Worm (Caenorhabditis elegans) whole organism, young adult: Measurements from ENCODE around the gene tomm-40.

Experiments
- ama-1 ChIP-seq, 3 experiments: fragments of 150-350 bp in 1 of 3; sonication (generic microtip) in 2 of 3; optimal IDR thresholded peaks; 2 replicates each; lab custom pipeline; 2014 to 2018; ENCODE audit warnings: missing biosample characterization in 2 of 3, missing genetic modification characterization in 2 of 3, missing genetic modification reagents in 2 of 3
- ccch-3 ChIP-seq: fragments of 200-800 bp; sonication (Bioruptor generic); optimal IDR thresholded peaks from 2 replicates; lab custom pipeline; 2018; ENCODE audit warnings: mild to moderate bottlenecking, missing genetic modification characterization, missing compliant biosample characterization
- nfya-1 ChIP-seq: sonication (generic microtip); optimal IDR thresholded peaks from 2 replicates; lab custom pipeline; 2017; ENCODE audit warnings: antibody characterized with exemption, missing compliant biosample characterization, missing genetic modification characterization, borderline replicate concordance; ENCODE audit not compliant: insufficient read depth
- rec-8 ChIP-seq, 2 experiments: sonication (generic microtip); optimal IDR thresholded peaks; 2 replicates each; lab custom pipeline; 2016; ENCODE audit warnings: mild to moderate bottlenecking in 2 of 2, missing genetic modification characterization in 2 of 2, missing genetic modification reagents in 2 of 2, missing genotype in 2 of 2, missing biosample characterization in 1 of 2, missing compliant biosample characterization in 1 of 2, moderate library complexity in 1 of 2
- snpc-4 ChIP-seq, 5 experiments: fragments of 150-350 bp in 1 of 5; sonication (generic microtip) in 4 of 5; optimal IDR thresholded peaks; 2 replicates each; lab custom pipeline; 2014 to 2018; ENCODE audit warnings: missing genetic modification characterization in 5 of 5, missing biosample characterization in 3 of 5, antibody characterized with exemption in 2 of 5, mild to moderate bottlenecking in 2 of 5, missing compliant biosample characterization in 2 of 5, missing genotype in 2 of 5, moderate library complexity in 2 of 5, missing genetic modification reagents in 1 of 5
- ztf-18 ChIP-seq: sonication (generic microtip); optimal IDR thresholded peaks from 2 replicates; lab custom pipeline; 2016; ENCODE audit warnings: missing genotype, mild to moderate bottlenecking, missing genetic modification characterization, missing compliant biosample characterization

- TF ChIP-seq ccch-3 (GFP tag; lab: Kevin White, UChicago) (no peak), snpc-4 (GFP tag; optimal IDR thresholded peaks at IDR 0.05; lab: Kevin White, UChicago) (no peak), snpc-4 (tag; optimal IDR thresholded peaks at IDR 0.05; lab: Kevin White, UChicago) (no peak), ama-1 (optimal IDR thresholded peaks at IDR 0.05; lab: Kevin White, UChicago) (no peak), ama-1 (GFP tag; optimal IDR thresholded peaks at IDR 0.05; lab: Kevin White, UChicago) (no peak), nfya-1 (tag; lab: Kevin White, UChicago) (no peak), rec-8 (tag; optimal IDR thresholded peaks at IDR 0.05; lab: Kevin White, UChicago) (no peak), ztf-18 (tag; lab: Kevin White, UChicago) (no peak)
Observed at ce11 chrII:8922140-8922539, 51.2 kb downstream of the tomm-40 start, which contains the start of gene B0457.6.
